Fruit fly (Drosophila melanogaster): ENCODE results near the gene Hakai.

The Hakai gene

DNA sequence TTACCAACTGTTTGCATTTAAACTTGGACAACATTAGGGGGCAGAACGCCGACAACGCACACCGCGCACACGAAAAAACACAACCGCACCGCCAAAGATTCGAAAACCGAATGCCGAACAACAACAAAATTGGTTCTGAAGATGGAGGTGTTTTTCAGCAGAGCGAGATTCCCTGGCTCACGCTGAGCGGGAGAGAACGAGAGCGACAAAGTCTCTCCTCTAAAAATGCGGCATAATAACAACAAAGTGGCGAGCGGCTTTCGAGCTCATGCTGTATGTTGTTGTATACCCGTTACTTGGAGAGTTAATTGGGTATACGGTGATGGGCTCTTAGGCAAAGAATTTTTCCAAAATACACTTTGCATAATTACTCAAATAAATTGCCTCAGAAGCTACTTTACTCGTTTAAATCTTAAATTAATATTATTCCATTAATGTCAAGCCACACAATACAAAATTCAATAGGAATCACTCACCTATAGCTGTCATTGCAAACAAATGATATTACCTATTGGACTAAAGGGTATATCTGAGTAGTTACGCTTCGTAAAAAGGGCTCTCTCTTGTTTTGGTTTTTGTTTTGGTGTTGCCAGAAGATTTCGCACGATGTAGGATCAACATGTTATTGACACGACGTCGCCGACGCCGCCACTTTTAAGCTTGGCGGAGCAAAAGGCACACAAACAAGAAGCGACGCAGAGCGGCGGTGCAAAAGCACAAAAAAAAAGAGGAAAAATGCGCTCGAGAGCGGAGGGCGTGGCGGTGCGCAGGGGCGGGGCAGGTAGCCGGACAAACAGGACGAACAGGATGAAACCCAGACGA, 9.6 kb downstream of the Hakai start (continued):
- TF ChIP-seq CG34422 (GFP tag; IDR thresholded peaks at IDR 0.05): peak; percentile 69; the same call in 2 of the 3 replicates
- TF ChIP-seq CG2202 (tag; optimal IDR thresholded peaks at IDR 0.05): peak; percentile 42
- peak; percentile 29 for TF ChIP-seq mirr (GFP tag; optimal IDR thresholded peaks at IDR 0.05)
- peak; percentile 46; the same call in 1 of the 2 replicates for TF ChIP-seq MBD-R2 (GFP tag; IDR thresholded peaks at IDR 0.05)
- 0 out of 3 replicates have a peak, but pooled peaks have one; percentile 8 for TF ChIP-seq Mrtf (GFP tag; IDR thresholded peaks at IDR 0.05)
- TF ChIP-seq Optix (GFP tag; IDR thresholded peaks at IDR 0.05): no peak
- TF ChIP-seq CG7928 (GFP tag; optimal IDR thresholded peaks at IDR 0.05): peak; percentile 23
- TF ChIP-seq CG12659 (GFP tag; optimal IDR thresholded peaks at IDR 0.05): peak; percentile 66
- TF ChIP-seq ssp (GFP tag; IDR thresholded peaks at IDR 0.05): no peak
- TF ChIP-seq Spps (tag; optimal IDR thresholded peaks at IDR 0.05): peak; percentile 44
- peak; percentile 30 for TF ChIP-seq CG12236 (GFP tag; optimal IDR thresholded peaks at IDR 0.05)
- no peak for TF ChIP-seq CG11247 (GFP tag; IDR thresholded peaks at IDR 0.05)
- TF ChIP-seq CG1529 (GFP tag; optimal IDR thresholded peaks at IDR 0.05): no peak
- TF ChIP-seq Dip3 (GFP tag; optimal IDR thresholded peaks at IDR 0.05): peak; percentile 60
- TF ChIP-seq az2 (GFP tag; optimal IDR thresholded peaks at IDR 0.05): peak; percentile 59
- TF ChIP-seq Hr78 (GFP tag; optimal IDR thresholded peaks at IDR 0.05): peak in 1 of 2 experiments; percentile 8
- TF ChIP-seq CrebB (tag; optimal IDR thresholded peaks at IDR 0.05): peak; percentile 72
- no peak for TF ChIP-seq sqz (GFP tag; optimal IDR thresholded peaks at IDR 0.05)
- TF ChIP-seq pb (GFP tag; optimal IDR thresholded peaks at IDR 0.05): no peak
- TF ChIP-seq Adf1 (GFP tag; IDR thresholded peaks at IDR 0.05): no peak; the same call in 1 of the 2 replicates
- TF ChIP-seq luna (GFP tag; optimal IDR thresholded peaks at IDR 0.05): no peak
- TF ChIP-seq CG10321 (GFP tag; IDR thresholded peaks at IDR 0.05): no peak
- no peak for TF ChIP-seq eve (GFP tag; optimal IDR thresholded peaks at IDR 0.05)
- TF ChIP-seq CG7271 (tag; optimal IDR thresholded peaks at IDR 0.05): no peak
- TF ChIP-seq CG9932 (GFP tag; IDR thresholded peaks at IDR 0.05): peak; percentile 75
- TF ChIP-seq PHDP (tag; optimal IDR thresholded peaks at IDR 0.05): peak; percentile 78
- peak; percentile 20 for TF ChIP-seq CG6813 (GFP tag; optimal IDR thresholded peaks at IDR 0.05)
- peak; percentile 78 for TF ChIP-seq gem (tag; optimal IDR thresholded peaks at IDR 0.05)
- peak; percentile 39 for TF ChIP-seq jumu (GFP tag; optimal IDR thresholded peaks at IDR 0.05)
- peak; percentile 52 for TF ChIP-seq Nf-YB (GFP tag; optimal IDR thresholded peaks at IDR 0.05)
- TF ChIP-seq CG15073 (GFP tag; optimal IDR thresholded peaks at IDR 0.05): no peak
- TF ChIP-seq al (GFP tag; IDR thresholded peaks at IDR 0.05): no peak
- TF ChIP-seq ham (GFP tag; IDR thresholded peaks at IDR 0.05): no peak
- no peak for TF ChIP-seq grn (GFP tag; optimal IDR thresholded peaks at IDR 0.05)
- TF ChIP-seq CG1233 (GFP tag; optimal IDR thresholded peaks at IDR 0.05): peak; percentile 43
- TF ChIP-seq disco-r (GFP tag; optimal IDR thresholded peaks at IDR 0.05): peak; percentile 45
- TF ChIP-seq CG12769 (tag; optimal IDR thresholded peaks at IDR 0.05): peak; percentile 78
- TF ChIP-seq CG4360 (GFP tag; IDR thresholded peaks at IDR 0.05): peak; percentile 94
- peak; percentile 55; the same call in 2 of the 3 replicates for TF ChIP-seq CG11695 (GFP tag; IDR thresholded peaks at IDR 0.05)
- TF ChIP-seq CTCF (GFP tag; optimal IDR thresholded peaks at IDR 0.05): no peak
- peak; percentile 27 for TF ChIP-seq CG18011 (GFP tag; optimal IDR thresholded peaks at IDR 0.05)
- TF ChIP-seq ind (GFP tag; optimal IDR thresholded peaks at IDR 0.05): peak; percentile 71
- peak; percentile 59 for TF ChIP-seq NfI (GFP tag; optimal IDR thresholded peaks at IDR 0.05)
- TF ChIP-seq nmo (GFP tag; optimal IDR thresholded peaks at IDR 0.05): peak; percentile 52
- no peak for TF ChIP-seq CG33213 (GFP tag; optimal IDR thresholded peaks at IDR 0.05)
- TF ChIP-seq Poxn (GFP tag; IDR thresholded peaks at IDR 0.05): no peak
- TF ChIP-seq Kr (GFP tag; optimal IDR thresholded peaks at IDR 0.05): no peak
- no peak for TF ChIP-seq CG3065 (GFP tag; optimal IDR thresholded peaks at IDR 0.05)
- peak; percentile 53 for TF ChIP-seq CG10267 (tag; optimal IDR thresholded peaks at IDR 0.05)
- peak; percentile 65 for TF ChIP-seq Aef1 (GFP tag; IDR thresholded peaks at IDR 0.05)

Measured in whole organism, embryonic.